Worm (Caenorhabditis elegans) whole organism, L3 larva: ENCODE data around the gene ttll-5.

Source experiments
- elt-3 ChIP-seq, 3 experiments: fragments of 150-350 bp in 1 of 3; sonication (generic microtip) in 2 of 3; optimal IDR thresholded peaks; 2 replicates in 2 of 3; 4 replicates in 1 of 3; lab custom pipeline; 2014 to 2017; ENCODE audit warnings: missing biosample characterization in 3 of 3, missing genetic modification characterization in 3 of 3
- lsy-12 ChIP-seq: sonication (generic microtip); optimal IDR thresholded peaks from 2 replicates; lab custom pipeline; 2016; ENCODE audit warnings: mild to moderate bottlenecking, missing genetic modification characterization, missing compliant biosample characterization
- mdl-1 ChIP-seq: fragments of 150-350 bp; optimal IDR thresholded peaks from 2 replicates; lab custom pipeline; 2014; ENCODE audit warnings: missing biosample characterization, missing genetic modification characterization
- nfya-1 ChIP-seq: sonication (generic microtip); optimal IDR thresholded peaks from 2 replicates; lab custom pipeline; 2017; ENCODE audit warnings: missing genetic modification characterization, mild to moderate bottlenecking, missing compliant biosample characterization, antibody characterized with exemption, moderate library complexity; ENCODE audit not compliant: insufficient read depth
- nhr-25 ChIP-seq: sonication (generic microtip); optimal IDR thresholded peaks from 2 replicates; lab custom pipeline; 2017; ENCODE audit warnings: missing biosample characterization, missing genetic modification characterization
- sea-2 ChIP-seq: fragments of 150-350 bp; sonication (generic microtip); optimal IDR thresholded peaks from 4 replicates; lab custom pipeline; 2014; ENCODE audit warnings: missing biosample characterization, missing genetic modification reagents, missing genetic modification characterization
- snpc-4 ChIP-seq: fragments of 150-350 bp; optimal IDR thresholded peaks from 2 replicates; lab custom pipeline; 2014; ENCODE audit warnings: missing biosample characterization, missing genetic modification characterization

DNA sequence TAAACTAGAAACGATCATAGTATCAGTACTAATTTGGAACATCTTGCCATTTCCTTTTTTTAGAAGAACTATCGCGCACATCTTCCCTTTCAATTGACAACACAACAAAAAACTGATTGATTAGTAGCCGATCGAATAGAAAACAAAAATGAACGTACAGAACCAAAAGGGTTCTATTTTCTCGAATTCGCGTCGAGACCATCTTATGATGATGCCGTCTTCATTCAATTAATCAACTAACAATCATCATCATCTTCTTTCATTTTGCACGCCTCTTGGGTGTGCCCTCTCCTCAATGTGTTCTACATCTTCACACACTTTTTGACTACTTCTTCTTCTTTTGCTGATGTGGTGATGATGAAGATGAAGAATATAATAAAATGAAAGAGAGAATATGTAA, 9.1 kb upstream of the ttll-5 start:
- TF ChIP-seq sea-2 (GFP tag; lab: Kevin White, UChicago) (no peak), nfya-1 (no peak), snpc-4 (tag; lab: Kevin White, UChicago) (no peak), elt-3 (tag; optimal IDR thresholded peaks at IDR 0.05; lab: Kevin White, UChicago) (no peak), lsy-12 (no peak), nhr-25 (tag; lab: Kevin White, UChicago) (no peak), mdl-1 (no peak)
